Worm (Caenorhabditis elegans): ENCODE measurements around the gene cest-2.1.

cest-2.1 gene

ce11 chrV:14197651-14198050 lies 26.4 kb upstream of the cest-2.1 start:
- no peak for TF ChIP-seq ces-1 (GFP tag; optimal IDR thresholded peaks at IDR 0.05)
- peak; percentile 7 for TF ChIP-seq R02D3.7 (tag; optimal IDR thresholded peaks at IDR 0.05)
- 0 out of 2 replicates have a peak, but pooled peaks have one; percentile 36 for TF ChIP-seq ceh-20 (GFP tag; IDR thresholded peaks at IDR 0.05)
- TF ChIP-seq zip-11 (GFP tag; IDR thresholded peaks at IDR 0.05), result no peak
- TF ChIP-seq fos-1 (tag; optimal IDR thresholded peaks at IDR 0.05), result no peak
- peak; percentile 7 for TF ChIP-seq dpl-1 (GFP tag; optimal IDR thresholded peaks at IDR 0.05)
- peak; percentile 49; the same call in 1 of the 2 replicates for TF ChIP-seq arid-1 (GFP tag; conservative IDR thresholded peaks at IDR 0.05)
- TF ChIP-seq hlh-30 (tag; optimal IDR thresholded peaks at IDR 0.05; ENCODE audit: insufficient read depth), result peak; percentile 52
- TF ChIP-seq tra-1 (GFP tag; IDR thresholded peaks at IDR 0.05), result peak; percentile 37; the same call in 1 of the 2 replicates
- no peak for TF ChIP-seq daf-12 (tag; optimal IDR thresholded peaks at IDR 0.05)
- TF ChIP-seq lin-1 (GFP tag; IDR thresholded peaks at IDR 0.05), result peak; percentile 59; the same call in 1 of the 2 replicates
- TF ChIP-seq unc-62 (GFP tag; optimal IDR thresholded peaks at IDR 0.05 in 1 of 2), result peak in 1 of 2 experiments; percentile 45
- no peak for TF ChIP-seq unc-62 (tag; optimal IDR thresholded peaks at IDR 0.05)
- no peak for TF ChIP-seq nhr-41 (GFP tag; IDR thresholded peaks at IDR 0.05)
- TF ChIP-seq F26F4.8 (GFP tag; conservative IDR thresholded peaks at IDR 0.05), result no peak
- peak; percentile 54 for TF ChIP-seq hlh-11 (tag; optimal IDR thresholded peaks at IDR 0.05)
- TF ChIP-seq nhr-102 (tag; optimal IDR thresholded peaks at IDR 0.05), result peak; percentile 26
- no peak for TF ChIP-seq Y75B8A.6 (GFP tag; IDR thresholded peaks at IDR 0.05)
- TF ChIP-seq mdt-29 (GFP tag; IDR thresholded peaks at IDR 0.05), result no peak
- 0 out of 2 replicates have a peak, but pooled peaks have one; percentile 41 for TF ChIP-seq ctbp-1 (GFP tag; IDR thresholded peaks at IDR 0.05)
- peak in 1 of 2 experiments; percentile 10 for TF ChIP-seq daf-16 (GFP tag; optimal IDR thresholded peaks at IDR 0.05)
- peak; percentile 49 for TF ChIP-seq daf-16 (tag; optimal IDR thresholded peaks at IDR 0.05)
- peak; percentile 5 for TF ChIP-seq mxl-3 (GFP tag; optimal IDR thresholded peaks at IDR 0.05)
- TF ChIP-seq ama-1 (optimal IDR thresholded peaks at IDR 0.05), result peak; percentile 87
- no peak for TF ChIP-seq aly-2 (tag; optimal IDR thresholded peaks at IDR 0.05)
- TF ChIP-seq lin-38 (GFP tag; IDR thresholded peaks at IDR 0.05), result peak; percentile 29; the same call in 1 of the 2 replicates
- no peak for TF ChIP-seq Y48G9A.11 (GFP tag; IDR thresholded peaks at IDR 0.05)
- TF ChIP-seq dve-1 (tag; optimal IDR thresholded peaks at IDR 0.05; ENCODE audit: insufficient read depth), result peak; percentile 23
- TF ChIP-seq aha-1 (tag), result peak; percentile 57
- no peak for TF ChIP-seq nhr-48 (tag; optimal IDR thresholded peaks at IDR 0.05)
- peak; percentile 44; the same call in 1 of the 2 replicates for TF ChIP-seq pha-4 (GFP tag; IDR thresholded peaks at IDR 0.05)
- TF ChIP-seq pha-4 (tag; optimal IDR thresholded peaks at IDR 0.05), result no peak
- TF ChIP-seq lsy-2 (tag; optimal IDR thresholded peaks at IDR 0.05), result peak in 1 of 2 experiments; percentile 68
- peak; percentile 49 for TF ChIP-seq nhr-28 (tag; optimal IDR thresholded peaks at IDR 0.05)
- TF ChIP-seq dmd-9 (GFP tag; IDR thresholded peaks at IDR 0.05), result no peak
- peak; percentile 83 for TF ChIP-seq mep-1 (tag; optimal IDR thresholded peaks at IDR 0.05)
- no peak for TF ChIP-seq hmg-1.1 (GFP tag; IDR thresholded peaks at IDR 0.05)
- peak; percentile 65 for TF ChIP-seq T26A8.4 (GFP tag; IDR thresholded peaks at IDR 0.05)
- peak; percentile 64 for TF ChIP-seq mes-2 (tag; optimal IDR thresholded peaks at IDR 0.05; ENCODE audit: poor library complexity, severe bottlenecking)
- TF ChIP-seq lin-39 (tag; optimal IDR thresholded peaks at IDR 0.05), result no peak
- TF ChIP-seq mxl-2 (GFP tag; conservative IDR thresholded peaks at IDR 0.05), result no peak
- peak; percentile 47 for TF ChIP-seq duxl-1 (tag; optimal IDR thresholded peaks at IDR 0.05; ENCODE audit: poor library complexity)
- no peak for TF ChIP-seq gei-8 (GFP tag; optimal IDR thresholded peaks at IDR 0.05)
- 0 out of 2 replicates have a peak, but pooled peaks have one; percentile 5 for TF ChIP-seq ZK337.2 (GFP tag; IDR thresholded peaks at IDR 0.05)
- TF ChIP-seq mdl-1 (tag; optimal IDR thresholded peaks at IDR 0.05), result peak in 1 of 2 experiments; percentile 59
- TF ChIP-seq madf-5 (GFP tag; IDR thresholded peaks at IDR 0.05), result 0 out of 4 replicates have a peak, but pooled peaks of 1 of the 2 experiments have one; percentile 33
- TF ChIP-seq hif-1 (tag; optimal IDR thresholded peaks at IDR 0.05), result peak in 1 of 2 experiments; percentile 41

All from whole organism, L4 larva.